Worm (Caenorhabditis elegans) whole organism, early embryonic: ENCODE measurements around the gene F07H5.7.

ENCODE experiments used
- ama-1 ChIP-seq: fragments of 150-350 bp; optimal IDR thresholded peaks from 2 replicates; lab custom pipeline; 2014
- ceh-13 ChIP-seq: fragments of 200-800 bp; sonication (Bioruptor generic); optimal IDR thresholded peaks from 2 replicates; lab custom pipeline; 2018; ENCODE audit warnings: mild to moderate bottlenecking, missing genetic modification characterization, missing compliant biosample characterization
- pes-1 ChIP-seq: fragments of 200-800 bp; sonication (Bioruptor generic); IDR thresholded peaks from 2 replicates; pipeline ENCODE4 v1.3.6; 2022; ENCODE audit warnings: missing genetic modification reagents, missing genetic modification characterization, missing compliant biosample characterization
- tra-4 ChIP-seq: sonication (generic microtip); optimal IDR thresholded peaks from 2 replicates; lab custom pipeline; 2017; ENCODE audit warnings: missing genetic modification characterization, missing compliant biosample characterization

DNA sequence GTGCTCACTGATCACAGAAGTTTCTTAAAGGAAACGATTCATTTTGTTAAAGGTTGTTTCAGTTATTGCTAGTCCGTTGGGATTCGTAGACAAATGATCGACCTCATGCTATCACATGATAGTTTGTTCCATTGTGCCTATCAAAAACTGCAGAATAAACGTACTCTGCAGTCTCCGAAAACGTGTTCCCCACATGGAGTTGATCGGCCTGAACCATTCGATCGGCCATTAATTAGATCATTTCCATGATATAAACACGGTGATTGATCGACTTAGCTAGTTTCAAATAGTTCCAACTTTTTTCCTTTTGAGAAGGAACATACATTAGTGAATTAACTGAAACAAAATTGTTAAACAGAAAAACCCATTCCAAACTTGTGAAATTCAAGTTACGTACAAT, 28.7 kb upstream of the F07H5.7 start:
- TF ChIP-seq ama-1 (lab: Kevin White, UChicago) (no peak), ceh-13 (no peak), pes-1 (GFP tag; lab: Robert Waterston, UW) (no peak), tra-4 (tag; lab: Kevin White, UChicago) (no peak)
